Worm (Caenorhabditis elegans) whole organism, early embryonic: Measurements from ENCODE around the gene F20D6.10.

ENCODE experiments used
- B0310.2 ChIP-seq: sonication (generic microtip); optimal IDR thresholded peaks from 2 replicates; lab custom pipeline; 2016; ENCODE audit warnings: mild to moderate bottlenecking, missing genetic modification characterization, missing compliant biosample characterization
- ama-1 ChIP-seq: fragments of 150-350 bp; optimal IDR thresholded peaks from 2 replicates; lab custom pipeline; 2014
- ceh-13 ChIP-seq: fragments of 200-800 bp; sonication (Bioruptor generic); optimal IDR thresholded peaks from 2 replicates; lab custom pipeline; 2018; ENCODE audit warnings: mild to moderate bottlenecking, missing genetic modification characterization, missing compliant biosample characterization
- ceh-36 ChIP-seq: sonication (generic microtip); optimal IDR thresholded peaks from 2 replicates; lab custom pipeline; 2016; ENCODE audit warnings: missing genetic modification characterization, inconsistent platforms, missing compliant biosample characterization
- ets-7 ChIP-seq: sonication (generic microtip); optimal IDR thresholded peaks from 2 replicates; lab custom pipeline; 2016; ENCODE audit warnings: missing genotype, missing genetic modification characterization, missing compliant biosample characterization
- flt-1 ChIP-seq: fragments of 200-800 bp; sonication (Bioruptor generic); IDR thresholded peaks from 2 replicates; pipeline ENCODE4 v1.3.6; 2022; ENCODE audit warnings: missing genetic modification characterization, missing compliant biosample characterization
- hmbx-1 ChIP-seq: sonication (generic microtip); optimal IDR thresholded peaks from 2 replicates; lab custom pipeline; 2016; ENCODE audit warnings: mild to moderate bottlenecking, missing genetic modification characterization, missing compliant biosample characterization
- hmg-4 ChIP-seq: fragments of 200-800 bp; sonication (Bioruptor generic); optimal IDR thresholded peaks from 2 replicates; lab custom pipeline; 2018; ENCODE audit warnings: mild to moderate bottlenecking, missing genetic modification characterization, missing compliant biosample characterization
- hnd-1 ChIP-seq: sonication (generic microtip); optimal IDR thresholded peaks from 2 replicates; lab custom pipeline; 2016; ENCODE audit warnings: missing genetic modification characterization, missing compliant biosample characterization
- pes-1 ChIP-seq: fragments of 200-800 bp; sonication (Bioruptor generic); IDR thresholded peaks from 2 replicates; pipeline ENCODE4 v1.3.6; 2022; ENCODE audit warnings: missing genetic modification reagents, missing genetic modification characterization, missing compliant biosample characterization
- scrt-1 ChIP-seq: fragments of 200-800 bp; sonication (Bioruptor generic); IDR thresholded peaks from 2 replicates; pipeline ENCODE4 v1.3.6; 2022; ENCODE audit warnings: missing genetic modification characterization, missing compliant biosample characterization
- tbx-37 ChIP-seq: fragments of 200-800 bp; sonication (Bioruptor generic); conservative IDR thresholded peaks from 2 replicates; pipeline ENCODE4 v1.3.6; 2022; ENCODE audit warnings: missing genetic modification reagents, missing genetic modification characterization, missing compliant biosample characterization
- tra-4 ChIP-seq: sonication (generic microtip); optimal IDR thresholded peaks from 2 replicates; lab custom pipeline; 2017; ENCODE audit warnings: missing genetic modification characterization, missing compliant biosample characterization

DNA sequence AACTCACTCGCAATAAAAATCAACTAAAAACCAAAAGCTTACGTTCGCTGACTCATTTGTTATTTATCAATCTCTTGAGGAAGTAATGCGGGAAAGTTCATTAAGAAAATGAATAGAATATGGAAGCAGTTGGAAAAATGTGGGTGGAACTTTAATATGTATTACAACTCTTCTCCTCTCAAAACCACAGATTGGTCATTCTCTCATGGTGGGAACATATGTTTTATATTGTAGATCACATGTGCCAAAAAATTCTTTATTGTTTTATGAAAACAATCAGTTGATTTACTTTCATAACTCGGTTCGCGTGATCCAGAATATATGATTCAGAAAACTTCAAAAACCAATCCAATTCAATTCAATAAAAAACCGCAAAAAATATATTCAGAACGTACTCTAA is 24.1 kb downstream of the F20D6.10 start:
- TF ChIP-seq hnd-1 (no peak), ama-1 (no peak), tra-4 (tag; lab: Kevin White, UChicago) (no peak), tbx-37 (GFP tag; lab: Robert Waterston, UW) (no peak), B0310.2 (tag; lab: Kevin White, UChicago) (no peak), hmg-4 (GFP tag; lab: Kevin White, UChicago) (no peak), ceh-13 (GFP tag; lab: Kevin White, UChicago) (no peak), flt-1 (GFP tag; lab: Robert Waterston, UW) (no peak), ceh-36 (no peak), ets-7 (tag; lab: Kevin White, UChicago) (no peak), scrt-1 (GFP tag; lab: Robert Waterston, UW) (no peak), hmbx-1 (tag; lab: Kevin White, UChicago) (no peak), pes-1 (GFP tag; lab: Robert Waterston, UW) (no peak)
